Worm (Caenorhabditis elegans) whole organism, L2 larva: ENCODE measurements around the gene C52A11.3.

ENCODE experiments used
- C34F6.9 ChIP-seq: fragments of 150-350 bp; optimal IDR thresholded peaks from 2 replicates; lab custom pipeline; 2014; ENCODE audit warnings: missing biosample characterization, missing genetic modification characterization
- F13H6.1 ChIP-seq: sonication (generic microtip); optimal IDR thresholded peaks from 2 replicates; lab custom pipeline; 2016; ENCODE audit warnings: missing genetic modification characterization, missing compliant biosample characterization
- R02D3.7 ChIP-seq: fragments of 150-350 bp; optimal IDR thresholded peaks from 2 replicates; lab custom pipeline; 2014; ENCODE audit warnings: missing biosample characterization, missing genetic modification characterization
- Y55F3AM.14 ChIP-seq: fragments of 200-800 bp; sonication (Bioruptor generic); optimal IDR thresholded peaks from 2 replicates; lab custom pipeline; 2018; ENCODE audit warnings: mild to moderate bottlenecking, missing genetic modification characterization, missing compliant biosample characterization
- ZK546.5 ChIP-seq: sonication (generic microtip); optimal IDR thresholded peaks from 2 replicates; lab custom pipeline; 2017; ENCODE audit warnings: missing biosample characterization, missing genetic modification characterization
- aly-2 ChIP-seq: fragments of 150-350 bp; optimal IDR thresholded peaks from 2 replicates; lab custom pipeline; 2014; ENCODE audit warnings: missing biosample characterization, missing genetic modification characterization
- ama-1 ChIP-seq: fragments of 150-350 bp; optimal IDR thresholded peaks from 2 replicates; lab custom pipeline; 2018; ENCODE audit warnings: inconsistent platforms
- ceh-16 ChIP-seq: fragments of 150-350 bp; optimal IDR thresholded peaks from 2 replicates; lab custom pipeline; 2014; ENCODE audit warnings: missing biosample characterization, missing genetic modification characterization
- elt-1 ChIP-seq: fragments of 150-350 bp; optimal IDR thresholded peaks from 2 replicates; lab custom pipeline; 2014; ENCODE audit warnings: missing biosample characterization, missing genetic modification characterization
- elt-3 ChIP-seq: sonication (generic microtip); optimal IDR thresholded peaks from 2 replicates; lab custom pipeline; 2017; ENCODE audit warnings: missing biosample characterization, missing genetic modification characterization
- fos-1 ChIP-seq: fragments of 150-350 bp; optimal IDR thresholded peaks from 2 replicates; lab custom pipeline; 2014; ENCODE audit warnings: missing biosample characterization, missing genetic modification characterization
- gmeb-1 ChIP-seq: fragments of 150-350 bp; optimal IDR thresholded peaks from 2 replicates; lab custom pipeline; 2014; ENCODE audit warnings: missing biosample characterization, missing genetic modification characterization
- lin-39 ChIP-seq: fragments of 150-350 bp; optimal IDR thresholded peaks from 2 replicates; lab custom pipeline; 2014; ENCODE audit warnings: missing biosample characterization, missing genetic modification reagents, missing genetic modification characterization
- lsy-2 ChIP-seq, 2 experiments: fragments of 150-350 bp in 1 of 2; sonication (generic microtip) in 1 of 2; optimal IDR thresholded peaks; 2 replicates each; lab custom pipeline; 2014 to 2017; ENCODE audit warnings: missing biosample characterization in 2 of 2, missing genetic modification characterization in 2 of 2
- mbf-1 ChIP-seq: sonication (generic microtip); optimal IDR thresholded peaks from 2 replicates; lab custom pipeline; 2017; ENCODE audit warnings: missing biosample characterization, missing genetic modification characterization
- nhr-10 ChIP-seq: sonication (generic microtip); optimal IDR thresholded peaks from 2 replicates; lab custom pipeline; 2017; ENCODE audit warnings: missing biosample characterization, missing genetic modification characterization
- nhr-11 ChIP-seq: fragments of 150-350 bp; optimal IDR thresholded peaks from 2 replicates; lab custom pipeline; 2014; ENCODE audit warnings: missing biosample characterization, missing genetic modification characterization
- nhr-12 ChIP-seq: fragments of 150-350 bp; optimal IDR thresholded peaks from 2 replicates; lab custom pipeline; 2014; ENCODE audit warnings: missing biosample characterization, missing genetic modification characterization
- nhr-25 ChIP-seq: fragments of 150-350 bp; sonication (generic microtip); optimal IDR thresholded peaks from 3 replicates; lab custom pipeline; 2014; ENCODE audit warnings: missing biosample characterization, missing genetic modification characterization
- nhr-77 ChIP-seq: fragments of 150-350 bp; optimal IDR thresholded peaks from 2 replicates; lab custom pipeline; 2014; ENCODE audit warnings: missing biosample characterization, missing genetic modification characterization
- peb-1 ChIP-seq: fragments of 150-350 bp; optimal IDR thresholded peaks from 2 replicates; lab custom pipeline; 2014; ENCODE audit warnings: missing biosample characterization, missing genetic modification characterization
- sem-4 ChIP-seq: fragments of 150-350 bp; optimal IDR thresholded peaks from 2 replicates; lab custom pipeline; 2014; ENCODE audit warnings: missing biosample characterization, missing genetic modification reagents, missing genetic modification characterization
- skn-1 ChIP-seq: sonication (generic microtip); optimal IDR thresholded peaks from 2 replicates; lab custom pipeline; 2017; ENCODE audit warnings: missing biosample characterization, missing genetic modification characterization
- sma-3 ChIP-seq: sonication (generic microtip); optimal IDR thresholded peaks from 2 replicates; lab custom pipeline; 2016; ENCODE audit warnings: missing genetic modification reagents, missing genetic modification characterization, missing compliant biosample characterization
- sma-9 ChIP-seq, 2 experiments: fragments of 150-350 bp in 1 of 2; sonication (generic microtip) in 1 of 2; optimal IDR thresholded peaks; 2 replicates each; lab custom pipeline; 2014 to 2016; ENCODE audit warnings: missing genetic modification characterization in 2 of 2, mild to moderate bottlenecking in 1 of 2, missing biosample characterization in 1 of 2, missing compliant biosample characterization in 1 of 2, missing genetic modification reagents in 1 of 2, moderate library complexity in 1 of 2
- snpc-4 ChIP-seq: fragments of 150-350 bp; optimal IDR thresholded peaks from 2 replicates; lab custom pipeline; 2014; ENCODE audit warnings: missing biosample characterization, missing genetic modification characterization
- unc-55 ChIP-seq: fragments of 150-350 bp; sonication (generic microtip); optimal IDR thresholded peaks from 3 replicates; lab custom pipeline; 2014; ENCODE audit warnings: missing biosample characterization, missing genetic modification reagents, missing genetic modification characterization
- zag-1 ChIP-seq: fragments of 150-350 bp; optimal IDR thresholded peaks from 2 replicates; lab custom pipeline; 2014; ENCODE audit warnings: missing biosample characterization, missing genetic modification characterization
- ztf-11 ChIP-seq: sonication (generic microtip); optimal IDR thresholded peaks from 2 replicates; lab custom pipeline; 2017; ENCODE audit warnings: missing biosample characterization, missing genetic modification characterization

Gene C52A11.3

ce11 chrII:10767977-10768376 lies 30.8 kb downstream of the C52A11.3 start:
- TF ChIP-seq peb-1 (no peak), ZK546.5 (tag; lab: Kevin White, UChicago) (no peak), gmeb-1 (tag; lab: Kevin White, UChicago) (no peak), nhr-10 (no peak), nhr-11 (tag; lab: Kevin White, UChicago) (no peak), ztf-11 (tag; lab: Kevin White, UChicago) (no peak)
- TF ChIP-seq, all 48 proteins: peak for 0

ce11 chrII:10769291-10769690 lies 32.1 kb downstream of the C52A11.3 start:
- no peak for TF ChIP-seq nhr-25 (tag; lab: Kevin White, UChicago)
- peak; percentile 11 for TF ChIP-seq unc-55 (GFP tag; lab: Kevin White, UChicago)
- TF ChIP-seq sma-9 (GFP tag; optimal IDR thresholded peaks at IDR 0.05; lab: Kevin White, UChicago), result peak; percentile 28
- TF ChIP-seq sma-9 (tag; optimal IDR thresholded peaks at IDR 0.05; lab: Kevin White, UChicago), result no peak
- TF ChIP-seq C34F6.9, result peak; percentile 25

- TF ChIP-seq R02D3.7 (tag; lab: Kevin White, UChicago) (no peak), snpc-4 (tag; lab: Kevin White, UChicago) (no peak), ceh-16 (tag; lab: Kevin White, UChicago) (no peak), elt-1 (tag; lab: Kevin White, UChicago) (no peak), sma-3 (GFP tag; lab: Kevin White, UChicago) (no peak), C34F6.9 (no peak), gmeb-1 (tag; lab: Kevin White, UChicago) (no peak), skn-1 (tag; lab: Kevin White, UChicago) (no peak), lin-39 (tag; lab: Kevin White, UChicago) (no peak), ZK546.5 (tag; lab: Kevin White, UChicago) (no peak), nhr-12 (tag; lab: Kevin White, UChicago) (no peak), fos-1 (tag; lab: Kevin White, UChicago) (no peak), F13H6.1 (tag; lab: Kevin White, UChicago) (no peak), aly-2 (tag; lab: Kevin White, UChicago) (no peak), mbf-1 (tag; lab: Kevin White, UChicago) (no peak), zag-1 (tag; lab: Kevin White, UChicago) (no peak)
- TF ChIP-seq, all 48 proteins: peak for 0
These were observed 40.9 kb downstream of the C52A11.3 start, which contains the start of gene mpz-1 for ce11 chrII:10778026-10778425. Gene mpz-1 (minus strand): TSS chrII:10778126.

ce11 chrII:10783201-10783962 lies 46.2 kb downstream of the C52A11.3 start, which contains the start of gene ect-2:
Gene ect-2 (minus strand): TSS chrII:10783962.
- TF ChIP-seq unc-55 (GFP tag; lab: Kevin White, UChicago) (peak; percentile 43), C34F6.9 (peak; percentile 29), aly-2 (tag; lab: Kevin White, UChicago) (no peak), lin-39 (tag; lab: Kevin White, UChicago) (no peak), gmeb-1 (tag; lab: Kevin White, UChicago) (peak; percentile 79), lsy-2 (tag; optimal IDR thresholded peaks at IDR 0.05; lab: Kevin White, UChicago) (peak in 1 of 2 experiments; percentile 29)

DNA sequence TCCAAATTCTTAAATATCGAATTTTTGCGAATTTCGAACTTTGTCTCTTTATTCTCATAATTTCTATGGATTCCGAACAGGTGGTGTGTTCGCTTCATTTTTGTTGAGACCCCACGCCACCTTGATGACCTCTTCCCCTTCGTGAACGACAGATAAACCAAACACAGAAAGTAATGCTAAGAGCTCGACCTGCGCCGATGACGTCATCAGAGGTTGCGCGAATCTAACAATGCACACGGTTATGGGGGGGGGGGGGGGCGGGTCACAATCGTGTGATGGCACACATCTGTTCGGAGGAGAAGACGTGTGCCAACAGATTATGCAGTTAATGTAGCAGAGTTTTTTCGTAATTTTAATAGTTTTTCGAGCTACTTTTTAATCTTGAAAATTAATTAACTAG lies 47.1 kb downstream of the C52A11.3 start:
- TF ChIP-seq nhr-77 (tag; lab: Kevin White, UChicago), result no peak
- TF ChIP-seq ama-1 (lab: Kevin White, UChicago), result no peak
- TF ChIP-seq peb-1, result no peak
- no peak for TF ChIP-seq R02D3.7 (tag; lab: Kevin White, UChicago)
- TF ChIP-seq ztf-11 (tag; lab: Kevin White, UChicago), result no peak
- TF ChIP-seq sem-4 (tag; lab: Kevin White, UChicago), result no peak
- no peak for TF ChIP-seq lsy-2 (tag; optimal IDR thresholded peaks at IDR 0.05; lab: Kevin White, UChicago)
- TF ChIP-seq elt-3 (tag; lab: Kevin White, UChicago), result no peak
- TF ChIP-seq Y55F3AM.14, result no peak
- no peak for TF ChIP-seq nhr-25 (tag; lab: Kevin White, UChicago)
